Worm (Caenorhabditis elegans) whole organism, young adult: ENCODE data around the gene C06A12.3.
A peak's percentile ranks its signal among the peaks of the same experiment; 100 is the strongest.

ENCODE experiments used
- B0336.3 ChIP-seq: fragments of 200-800 bp; sonication (Bioruptor generic); IDR thresholded peaks from 2 replicates; pipeline ENCODE4 v1.3.6; 2022; ENCODE audit warnings: missing genetic modification characterization, missing compliant biosample characterization
- F22D6.2 ChIP-seq: sonication (generic microtip); optimal IDR thresholded peaks from 2 replicates; lab custom pipeline; 2016; ENCODE audit warnings: mild to moderate bottlenecking, missing genetic modification characterization, missing compliant biosample characterization
- F33H1.4 ChIP-seq: fragments of 200-800 bp; sonication (Bioruptor generic); IDR thresholded peaks from 2 replicates; pipeline ENCODE4 v1.3.6; 2022; ENCODE audit warnings: missing genetic modification reagents, missing genetic modification characterization, missing compliant biosample characterization
- F37B4.10 ChIP-seq: fragments of 200-800 bp; sonication (Bioruptor generic); IDR thresholded peaks from 2 replicates; pipeline ENCODE4 v1.3.6; 2022; ENCODE audit warnings: missing genetic modification characterization, missing compliant biosample characterization
- F39B2.1 ChIP-seq: fragments of 200-800 bp; sonication (Bioruptor generic); IDR thresholded peaks from 2 replicates; pipeline ENCODE4 v1.3.6; 2022; ENCODE audit warnings: missing genetic modification reagents, missing genetic modification characterization, missing compliant biosample characterization
- K11D2.4 ChIP-seq: fragments of 200-800 bp; sonication (Bioruptor generic); IDR thresholded peaks from 2 replicates; pipeline ENCODE4 v1.3.6; 2022; ENCODE audit warnings: missing genetic modification reagents, missing genetic modification characterization, missing compliant biosample characterization
- T26A5.8 ChIP-seq: sonication (generic microtip); optimal IDR thresholded peaks from 2 replicates; lab custom pipeline; 2016; ENCODE audit warnings: missing genetic modification characterization, missing compliant biosample characterization
- Y53G8AR.9 ChIP-seq: fragments of 200-800 bp; sonication (Bioruptor generic); conservative IDR thresholded peaks from 2 replicates; pipeline ENCODE4 v1.3.6; 2022; ENCODE audit warnings: missing genetic modification reagents, missing genetic modification characterization, missing compliant biosample characterization
- Y67H2A.10 ChIP-seq: fragments of 200-800 bp; sonication (Bioruptor generic); conservative IDR thresholded peaks from 2 replicates; pipeline ENCODE4 v1.3.6; 2022; ENCODE audit warnings: missing genetic modification reagents, missing genetic modification characterization, missing compliant biosample characterization
- atf-7 ChIP-seq: sonication (generic microtip); optimal IDR thresholded peaks from 2 replicates; lab custom pipeline; 2017; ENCODE audit warnings: mild to moderate bottlenecking, missing genetic modification characterization, missing compliant biosample characterization
- attf-6 ChIP-seq: fragments of 200-800 bp; sonication (Bioruptor generic); IDR thresholded peaks from 2 replicates; pipeline ENCODE4 v1.3.6; 2022; ENCODE audit warnings: missing genetic modification reagents, missing genetic modification characterization, missing compliant biosample characterization
- bed-2 ChIP-seq: fragments of 200-800 bp; sonication (Bioruptor generic); IDR thresholded peaks from 2 replicates; pipeline ENCODE4 v1.3.6; 2022; ENCODE audit warnings: missing genetic modification reagents, missing genetic modification characterization, missing compliant biosample characterization
- cebp-2 ChIP-seq: fragments of 200-800 bp; sonication (Bioruptor generic); IDR thresholded peaks from 2 replicates; pipeline ENCODE4 v1.3.6; 2022; ENCODE audit warnings: missing genetic modification characterization, missing compliant biosample characterization
- ceh-58 ChIP-seq: fragments of 200-800 bp; sonication (Bioruptor generic); IDR thresholded peaks from 2 replicates; pipeline ENCODE4 v1.3.6; 2022; ENCODE audit warnings: missing genetic modification characterization, missing compliant biosample characterization
- chd-7 ChIP-seq: sonication (generic microtip); optimal IDR thresholded peaks from 2 replicates; lab custom pipeline; 2016; ENCODE audit warnings: mild to moderate bottlenecking, missing genetic modification characterization, moderate library complexity, missing compliant biosample characterization
- efl-1 ChIP-seq: fragments of 150-350 bp; optimal IDR thresholded peaks from 2 replicates; lab custom pipeline; 2014; ENCODE audit warnings: missing biosample characterization, missing genetic modification reagents, missing genetic modification characterization
- him-1 ChIP-seq: sonication (generic microtip); optimal IDR thresholded peaks from 2 replicates; lab custom pipeline; 2016; ENCODE audit warnings: missing genotype, missing genetic modification reagents, missing genetic modification characterization, missing compliant biosample characterization
- let-607 ChIP-seq, 2 experiments: fragments of 200-800 bp in 1 of 2; sonication (Bioruptor generic) in 1 of 2; sonication (generic microtip) in 1 of 2; optimal IDR thresholded peaks; 2 replicates each; lab custom pipeline; 2016 to 2018; ENCODE audit warnings: mild to moderate bottlenecking in 2 of 2, missing compliant biosample characterization in 2 of 2, missing genetic modification characterization in 2 of 2, moderate library complexity in 2 of 2, missing genotype in 1 of 2
- lin-35 ChIP-seq, 3 experiments: fragments of 150-350 bp in 2 of 3; sonication (generic microtip) in 1 of 3; optimal IDR thresholded peaks; 2 replicates each; lab custom pipeline; 2014 to 2018; ENCODE audit warnings: missing biosample characterization in 3 of 3, missing genetic modification characterization in 3 of 3, missing genetic modification reagents in 3 of 3
- lsl-1 ChIP-seq: fragments of 200-800 bp; sonication (Bioruptor generic); optimal IDR thresholded peaks from 2 replicates; lab custom pipeline; 2018; ENCODE audit warnings: mild to moderate bottlenecking, missing genetic modification characterization, moderate library complexity, missing compliant biosample characterization
- madf-10 ChIP-seq: sonication (generic microtip); optimal IDR thresholded peaks from 2 replicates; lab custom pipeline; 2016; ENCODE audit warnings: mild to moderate bottlenecking, missing genetic modification characterization, missing compliant biosample characterization
- madf-6 ChIP-seq: fragments of 200-800 bp; sonication (Bioruptor generic); IDR thresholded peaks from 2 replicates; pipeline ENCODE4 v1.3.6; 2022; ENCODE audit warnings: missing genetic modification reagents, missing genetic modification characterization, missing compliant biosample characterization
- mxl-1 ChIP-seq: sonication (generic microtip); optimal IDR thresholded peaks from 2 replicates; lab custom pipeline; 2016; ENCODE audit warnings: missing genetic modification characterization, missing compliant biosample characterization
- nfya-1 ChIP-seq: sonication (generic microtip); optimal IDR thresholded peaks from 2 replicates; lab custom pipeline; 2017; ENCODE audit warnings: antibody characterized with exemption, missing compliant biosample characterization, missing genetic modification characterization, borderline replicate concordance; ENCODE audit not compliant: insufficient read depth
- nfya-2 ChIP-seq: fragments of 200-800 bp; sonication (Bioruptor generic); IDR thresholded peaks from 2 replicates; pipeline ENCODE4 v1.3.6; 2022; ENCODE audit warnings: missing genetic modification reagents, missing genetic modification characterization, missing compliant biosample characterization
- nfyb-1 ChIP-seq: fragments of 200-800 bp; sonication (Bioruptor generic); IDR thresholded peaks from 2 replicates; pipeline ENCODE4 v1.3.6; 2022; ENCODE audit warnings: missing genetic modification reagents, missing genetic modification characterization, missing compliant biosample characterization
- nhr-179 ChIP-seq: sonication (generic microtip); optimal IDR thresholded peaks from 2 replicates; lab custom pipeline; 2016; ENCODE audit warnings: mild to moderate bottlenecking, missing genetic modification characterization, missing compliant biosample characterization
- nhr-80 ChIP-seq: sonication (generic microtip); optimal IDR thresholded peaks from 2 replicates; lab custom pipeline; 2016; ENCODE audit warnings: missing genetic modification characterization, missing compliant biosample characterization
- rec-8 ChIP-seq, 2 experiments: sonication (generic microtip); optimal IDR thresholded peaks; 2 replicates each; lab custom pipeline; 2016; ENCODE audit warnings: mild to moderate bottlenecking in 2 of 2, missing genetic modification characterization in 2 of 2, missing genetic modification reagents in 2 of 2, missing genotype in 2 of 2, missing biosample characterization in 1 of 2, missing compliant biosample characterization in 1 of 2, moderate library complexity in 1 of 2
- snpc-1.3 ChIP-seq: sonication (generic microtip); optimal IDR thresholded peaks from 2 replicates; lab custom pipeline; 2017; ENCODE audit warnings: missing genetic modification characterization, mild to moderate bottlenecking, missing compliant biosample characterization, antibody characterized with exemption, moderate library complexity, missing genotype, missing genetic modification reagents; ENCODE audit not compliant: insufficient read depth
- snpc-4 ChIP-seq, 5 experiments: fragments of 150-350 bp in 1 of 5; sonication (generic microtip) in 4 of 5; optimal IDR thresholded peaks; 2 replicates each; lab custom pipeline; 2014 to 2018; ENCODE audit warnings: missing genetic modification characterization in 5 of 5, missing biosample characterization in 3 of 5, antibody characterized with exemption in 2 of 5, mild to moderate bottlenecking in 2 of 5, missing compliant biosample characterization in 2 of 5, missing genotype in 2 of 5, moderate library complexity in 2 of 5, missing genetic modification reagents in 1 of 5
- tbp1 ChIP-seq: fragments of 200-800 bp; sonication (Bioruptor generic); optimal IDR thresholded peaks from 2 replicates; lab custom pipeline; 2018; ENCODE audit warnings: mild to moderate bottlenecking, missing genetic modification characterization, missing compliant biosample characterization
- xnd-1 ChIP-seq: sonication (generic microtip); optimal IDR thresholded peaks from 2 replicates; lab custom pipeline; 2016; ENCODE audit warnings: missing genotype, missing genetic modification reagents, missing genetic modification characterization, missing compliant biosample characterization
- zim-3 ChIP-seq: sonication (generic microtip); optimal IDR thresholded peaks from 2 replicates; lab custom pipeline; 2017; ENCODE audit warnings: mild to moderate bottlenecking, missing genetic modification characterization, moderate library complexity, missing compliant biosample characterization
- ztf-25 ChIP-seq: fragments of 200-800 bp; sonication (Bioruptor generic); IDR thresholded peaks from 2 replicates; pipeline ENCODE4 v1.3.6; 2022; ENCODE audit warnings: missing genetic modification reagents, missing genetic modification characterization, missing compliant biosample characterization
- ztf-26 ChIP-seq: sonication (generic microtip); optimal IDR thresholded peaks from 2 replicates; lab custom pipeline; 2017; ENCODE audit warnings: missing genetic modification characterization, missing compliant biosample characterization

C06A12.3 gene

ce11 chrIV:17426970-17427369 is 553 bp upstream of the C06A12.3 start:
- TF ChIP-seq ceh-58 (GFP tag; lab: Robert Waterston, UW) (no peak), attf-6 (GFP tag; lab: Robert Waterston, UW) (no peak), K11D2.4 (GFP tag; lab: Robert Waterston, UW) (no peak), Y67H2A.10 (no peak), chd-7 (tag; lab: Kevin White, UChicago) (no peak), rec-8 (tag; optimal IDR thresholded peaks at IDR 0.05; lab: Kevin White, UChicago) (no peak), snpc-4 (GFP tag; optimal IDR thresholded peaks at IDR 0.05; lab: Kevin White, UChicago) (no peak), snpc-4 (tag; optimal IDR thresholded peaks at IDR 0.05; lab: Kevin White, UChicago) (no peak), xnd-1 (no peak), T26A5.8 (tag; lab: Kevin White, UChicago) (no peak), bed-2 (GFP tag; lab: Robert Waterston, UW) (no peak), tbp1 (GFP tag; lab: Kevin White, UChicago) (no peak), nhr-179 (tag; lab: Kevin White, UChicago) (no peak)

DNA sequence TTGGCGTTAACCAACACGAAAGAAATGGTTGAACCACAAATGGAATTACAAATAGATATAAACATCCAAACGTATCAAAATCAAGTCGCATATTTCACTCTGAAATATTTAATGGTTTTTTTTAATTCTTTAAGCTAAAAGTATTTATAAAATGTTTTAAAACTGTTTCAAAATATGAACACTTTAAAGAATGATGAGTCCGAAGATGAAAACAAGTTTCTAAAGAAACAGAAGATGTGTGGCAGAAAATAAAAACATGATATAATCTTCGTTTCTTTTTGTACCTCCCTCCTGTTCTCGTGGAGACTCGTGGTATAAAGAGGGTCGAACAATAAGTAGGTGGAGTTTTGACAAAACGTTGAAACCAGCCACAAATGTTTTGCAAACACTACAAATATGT is 3.8 kb downstream of the C06A12.3 start, which contains the start of gene lact-6:
lact-6 (minus strand) TSS at position 101 of the 400 bp plus-strand sequence.
- no peak for TF ChIP-seq madf-10 (tag; lab: Kevin White, UChicago)
- no peak for TF ChIP-seq mxl-1 (tag; lab: Kevin White, UChicago)
- TF ChIP-seq F39B2.1, result no peak
- TF ChIP-seq snpc-1.3 (tag; lab: Kevin White, UChicago), result no peak
- no peak for TF ChIP-seq F33H1.4 (GFP tag; lab: Robert Waterston, UW)
- TF ChIP-seq F22D6.2, result no peak
- TF ChIP-seq Y67H2A.10, result no peak
- TF ChIP-seq let-607 (tag; optimal IDR thresholded peaks at IDR 0.05; lab: Kevin White, UChicago), result no peak
- TF ChIP-seq nfya-2 (GFP tag; lab: Robert Waterston, UW), result no peak
- TF ChIP-seq B0336.3, result no peak
- TF ChIP-seq cebp-2 (GFP tag; lab: Robert Waterston, UW), result no peak
- no peak for TF ChIP-seq zim-3
- TF ChIP-seq F37B4.10 (GFP tag; lab: Robert Waterston, UW), result no peak
- no peak for TF ChIP-seq Y53G8AR.9
- TF ChIP-seq lin-35 (GFP tag; optimal IDR thresholded peaks at IDR 0.05; lab: Kevin White, UChicago), result no peak
- TF ChIP-seq madf-6 (GFP tag; lab: Robert Waterston, UW), result no peak

- TF ChIP-seq ztf-26 (tag; lab: Kevin White, UChicago), result no peak
- TF ChIP-seq nhr-80 (tag; lab: Kevin White, UChicago), result peak; percentile 56
- TF ChIP-seq K11D2.4 (GFP tag; lab: Robert Waterston, UW), result no peak
Measured at ce11 chrIV:17432223-17432826, 4.8 kb downstream of the C06A12.3 start.

DNA sequence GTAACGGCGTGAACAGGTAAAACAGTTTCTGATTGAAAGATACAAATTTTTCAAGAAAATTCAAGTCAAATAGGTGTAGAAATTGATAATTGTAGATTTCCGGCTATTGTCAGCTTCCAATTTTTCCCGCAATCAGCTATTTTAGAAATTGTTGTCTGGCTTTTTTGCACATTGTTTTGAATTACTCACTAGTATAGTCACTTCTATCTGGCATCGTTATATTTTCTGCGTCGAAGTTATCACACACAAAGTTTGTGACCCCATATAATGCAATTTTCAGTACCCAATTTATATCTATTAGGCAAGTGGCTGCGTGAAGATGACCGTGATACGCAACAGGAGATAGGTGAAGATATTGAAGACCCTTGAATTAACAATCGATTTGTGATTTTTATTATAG is 7.7 kb downstream of the C06A12.3 start:
- TF ChIP-seq nfyb-1 (GFP tag; lab: Robert Waterston, UW), result no peak
- no peak for TF ChIP-seq chd-7 (tag; lab: Kevin White, UChicago)
- no peak for TF ChIP-seq ztf-25 (GFP tag; lab: Robert Waterston, UW)
- no peak for TF ChIP-seq efl-1
- TF ChIP-seq bed-2 (GFP tag; lab: Robert Waterston, UW), result no peak
- no peak for TF ChIP-seq nfya-2 (GFP tag; lab: Robert Waterston, UW)
- no peak for TF ChIP-seq atf-7
- no peak for TF ChIP-seq nfya-1 (tag; lab: Kevin White, UChicago)
- no peak for TF ChIP-seq T26A5.8 (tag; lab: Kevin White, UChicago)
- no peak for TF ChIP-seq him-1 (tag; lab: Kevin White, UChicago)
- TF ChIP-seq lsl-1 (GFP tag; lab: Kevin White, UChicago), result no peak
- TF ChIP-seq, all 124 proteins: peak for 0
